Worm (Caenorhabditis elegans): ENCODE results near the gene F46B3.16.

F46B3.16 gene

ce11 chrV:20682309-20682708 lies 47.9 kb downstream of the F46B3.16 start:
- TF ChIP-seq ceh-2 (tag; optimal IDR thresholded peaks at IDR 0.05) (no peak), dve-1 (tag; optimal IDR thresholded peaks at IDR 0.05) (no peak), sox-4 (tag; optimal IDR thresholded peaks at IDR 0.05) (no peak), zip-5 (tag; optimal IDR thresholded peaks at IDR 0.05) (no peak), eyg-1 (tag; optimal IDR thresholded peaks at IDR 0.05) (no peak), ceh-9 (tag; optimal IDR thresholded peaks at IDR 0.05) (no peak), lin-11 (tag; optimal IDR thresholded peaks at IDR 0.05) (no peak), T23F11.4 (GFP tag; optimal IDR thresholded peaks at IDR 0.05) (no peak), ttx-3 (tag; optimal IDR thresholded peaks at IDR 0.05) (no peak), hlh-6 (tag; optimal IDR thresholded peaks at IDR 0.05) (no peak), elt-2 (tag; optimal IDR thresholded peaks at IDR 0.05) (no peak), Y22D7AL.16 (tag; optimal IDR thresholded peaks at IDR 0.05) (no peak), rnt-1 (tag; optimal IDR thresholded peaks at IDR 0.05) (no peak), unc-42 (tag; optimal IDR thresholded peaks at IDR 0.05) (no peak), lim-6 (tag; optimal IDR thresholded peaks at IDR 0.05) (no peak), che-1 (tag; optimal IDR thresholded peaks at IDR 0.05) (no peak), fkh-6 (tag; optimal IDR thresholded peaks at IDR 0.05) (no peak)
